Worm (Caenorhabditis elegans) whole organism, L1 larva: ENCODE measurements around the gene C06A1.6.

Experiments used
- C04F5.9 ChIP-seq: sonication (generic microtip); optimal IDR thresholded peaks from 2 replicates; lab custom pipeline; 2016; ENCODE audit warnings: missing genetic modification characterization, missing compliant biosample characterization
- C16A3.4 ChIP-seq: fragments of 150-350 bp; optimal IDR thresholded peaks from 2 replicates; lab custom pipeline; 2014; ENCODE audit warnings: missing biosample characterization, missing genetic modification characterization
- C34B4.2 ChIP-seq: sonication (generic microtip); optimal IDR thresholded peaks from 2 replicates; lab custom pipeline; 2017; ENCODE audit warnings: mild to moderate bottlenecking, missing genetic modification characterization, missing compliant biosample characterization
- Y116A8C.19 ChIP-seq: sonication (generic microtip); optimal IDR thresholded peaks from 2 replicates; lab custom pipeline; 2016; ENCODE audit warnings: missing compliant biosample characterization, missing genetic modification characterization, borderline replicate concordance
- aha-1 ChIP-seq: fragments of 150-350 bp; optimal IDR thresholded peaks from 2 replicates; lab custom pipeline; 2014; ENCODE audit warnings: missing biosample characterization, missing genetic modification characterization
- alr-1 ChIP-seq: fragments of 200-800 bp; sonication (Bioruptor generic); optimal IDR thresholded peaks from 2 replicates; lab custom pipeline; 2018; ENCODE audit warnings: borderline replicate concordance, mild to moderate bottlenecking, missing genetic modification characterization, missing compliant biosample characterization
- aly-2 ChIP-seq: fragments of 150-350 bp; optimal IDR thresholded peaks from 2 replicates; lab custom pipeline; 2014; ENCODE audit warnings: missing biosample characterization, missing genetic modification characterization
- ama-1 ChIP-seq: fragments of 150-350 bp; optimal IDR thresholded peaks from 2 replicates; lab custom pipeline; 2014
- ceh-82 ChIP-seq, 3 experiments: fragments of 150-350 bp in 1 of 3; sonication (generic microtip) in 2 of 3; optimal IDR thresholded peaks; 2 replicates each; lab custom pipeline; 2014 to 2017; ENCODE audit warnings: missing biosample characterization in 3 of 3, missing genetic modification characterization in 3 of 3
- dpl-1 ChIP-seq, 3 experiments: fragments of 150-350 bp in 2 of 3; sonication (generic microtip) in 1 of 3; optimal IDR thresholded peaks; 2 replicates each; lab custom pipeline; 2014 to 2017; ENCODE audit warnings: missing biosample characterization in 3 of 3, missing genetic modification characterization in 3 of 3, missing genetic modification reagents in 3 of 3
- dsc-1 ChIP-seq: sonication (generic microtip); optimal IDR thresholded peaks from 2 replicates; lab custom pipeline; 2016; ENCODE audit warnings: mild to moderate bottlenecking, missing genetic modification characterization, missing compliant biosample characterization
- efl-1 ChIP-seq, 4 experiments: fragments of 150-350 bp; optimal IDR thresholded peaks in 3 of 4; peaks in 1 of 4; 1 replicate in 1 of 4; 2 replicates in 3 of 4; lab custom pipeline; 2014; ENCODE audit warnings: missing biosample characterization in 2 of 4, missing genetic modification characterization in 2 of 4, missing genetic modification reagents in 2 of 4
- egl-13 ChIP-seq: sonication (generic microtip); optimal IDR thresholded peaks from 2 replicates; lab custom pipeline; 2016; ENCODE audit warnings: missing genotype, missing genetic modification reagents, missing genetic modification characterization, missing compliant biosample characterization
- egl-27 ChIP-seq, 2 experiments: fragments of 150-350 bp in 1 of 2; sonication (generic microtip); optimal IDR thresholded peaks; 3 replicates each; lab custom pipeline; 2017 to 2018; ENCODE audit warnings: missing biosample characterization in 2 of 2, missing genetic modification characterization in 2 of 2, missing genetic modification reagents in 2 of 2
- elt-2 ChIP-seq: sonication (generic microtip); optimal IDR thresholded peaks from 2 replicates; lab custom pipeline; 2016; ENCODE audit warnings: missing genetic modification characterization, mild to moderate bottlenecking, inconsistent platforms, missing compliant biosample characterization, missing genetic modification reagents
- elt-3 ChIP-seq, 6 experiments: fragments of 150-350 bp in 1 of 6; sonication (generic microtip); optimal IDR thresholded peaks; 2 replicates each; lab custom pipeline; 2017 to 2018; ENCODE audit warnings: missing biosample characterization in 6 of 6, missing genetic modification characterization in 6 of 6, inconsistent platforms in 1 of 6
- ets-5 ChIP-seq: fragments of 200-800 bp; sonication (Bioruptor generic); IDR thresholded peaks from 2 replicates; pipeline ENCODE4 v1.3.6; 2022; ENCODE audit warnings: missing genetic modification characterization, missing compliant biosample characterization
- fkh-10 ChIP-seq: sonication (generic microtip); optimal IDR thresholded peaks from 2 replicates; lab custom pipeline; 2017; ENCODE audit warnings: missing biosample characterization, missing genetic modification reagents, missing genetic modification characterization
- fkh-4 ChIP-seq: sonication (generic microtip); optimal IDR thresholded peaks from 2 replicates; lab custom pipeline; 2016; ENCODE audit warnings: missing compliant biosample characterization, missing genetic modification characterization, borderline replicate concordance
- fkh-8 ChIP-seq: sonication (generic microtip); optimal IDR thresholded peaks from 2 replicates; lab custom pipeline; 2016; ENCODE audit warnings: mild to moderate bottlenecking, missing genetic modification characterization, missing compliant biosample characterization
- fos-1 ChIP-seq: fragments of 150-350 bp; optimal IDR thresholded peaks from 2 replicates; lab custom pipeline; 2014; ENCODE audit warnings: missing biosample characterization, missing genetic modification characterization
- grh-1 ChIP-seq: fragments of 200-800 bp; sonication (Bioruptor generic); IDR thresholded peaks from 2 replicates; pipeline ENCODE4 v1.3.6; 2022; ENCODE audit warnings: missing genetic modification reagents, missing genetic modification characterization, missing compliant biosample characterization
- hlh-17 ChIP-seq: fragments of 200-800 bp; sonication (Bioruptor generic); optimal IDR thresholded peaks from 2 replicates; lab custom pipeline; 2018; ENCODE audit warnings: missing genetic modification characterization, mild to moderate bottlenecking, missing compliant biosample characterization, moderate library complexity, borderline replicate concordance
- hlh-4 ChIP-seq: sonication (generic microtip); optimal IDR thresholded peaks from 2 replicates; lab custom pipeline; 2016; ENCODE audit warnings: mild to moderate bottlenecking, missing genetic modification characterization, missing compliant biosample characterization
- hpl-2 ChIP-seq: fragments of 150-350 bp; optimal IDR thresholded peaks from 2 replicates; lab custom pipeline; 2014; ENCODE audit warnings: missing biosample characterization, missing genetic modification reagents, missing genetic modification characterization
- irx-1 ChIP-seq: sonication (generic microtip); optimal IDR thresholded peaks from 2 replicates; lab custom pipeline; 2016; ENCODE audit warnings: missing genetic modification characterization, missing compliant biosample characterization
- lin-13 ChIP-seq: fragments of 150-350 bp; optimal IDR thresholded peaks from 2 replicates; lab custom pipeline; 2014; ENCODE audit warnings: missing biosample characterization, missing genetic modification reagents, missing genetic modification characterization
- lin-14 ChIP-seq: fragments of 200-800 bp; sonication (Bioruptor generic); optimal IDR thresholded peaks from 2 replicates; lab custom pipeline; 2018; ENCODE audit warnings: mild to moderate bottlenecking, missing genetic modification characterization, moderate library complexity, missing compliant biosample characterization
- lin-15B ChIP-seq: fragments of 150-350 bp; sonication (generic microtip); optimal IDR thresholded peaks from 3 replicates; lab custom pipeline; 2014; ENCODE audit warnings: missing biosample characterization, missing genetic modification characterization
- lin-35 ChIP-seq, 2 experiments: fragments of 150-350 bp; optimal IDR thresholded peaks; 2 replicates each; lab custom pipeline; 2014; ENCODE audit warnings: missing biosample characterization in 2 of 2, missing genetic modification characterization in 2 of 2, missing genetic modification reagents in 2 of 2
- lin-39 ChIP-seq: fragments of 150-350 bp; optimal IDR thresholded peaks from 2 replicates; lab custom pipeline; 2014; ENCODE audit warnings: missing biosample characterization, missing genetic modification reagents, missing genetic modification characterization
- mef-2 ChIP-seq: fragments of 150-350 bp; optimal IDR thresholded peaks from 2 replicates; lab custom pipeline; 2014; ENCODE audit warnings: missing biosample characterization, missing genetic modification characterization
- mep-1 ChIP-seq: fragments of 150-350 bp; optimal IDR thresholded peaks from 2 replicates; lab custom pipeline; 2014; ENCODE audit warnings: missing biosample characterization, missing genetic modification characterization
- nhr-28 ChIP-seq: fragments of 150-350 bp; optimal IDR thresholded peaks from 2 replicates; lab custom pipeline; 2014; ENCODE audit warnings: missing biosample characterization, missing genetic modification characterization
- nhr-76 ChIP-seq: sonication (generic microtip); optimal IDR thresholded peaks from 2 replicates; lab custom pipeline; 2017; ENCODE audit warnings: missing biosample characterization, missing genetic modification characterization
- nhr-84 ChIP-seq: sonication (generic microtip); optimal IDR thresholded peaks from 2 replicates; lab custom pipeline; 2017; ENCODE audit warnings: missing biosample characterization, missing genetic modification characterization
- pag-3 ChIP-seq: sonication (generic microtip); optimal IDR thresholded peaks from 2 replicates; lab custom pipeline; 2017; ENCODE audit warnings: missing genetic modification characterization, mild to moderate bottlenecking, missing compliant biosample characterization, antibody characterized with exemption, borderline replicate concordance; ENCODE audit not compliant: insufficient read depth
- pax-3 ChIP-seq: fragments of 200-800 bp; sonication (Bioruptor generic); optimal IDR thresholded peaks from 2 replicates; lab custom pipeline; 2018; ENCODE audit warnings: mild to moderate bottlenecking, missing genetic modification characterization, moderate library complexity, missing compliant biosample characterization
- skn-1 ChIP-seq: fragments of 150-350 bp; optimal IDR thresholded peaks from 2 replicates; lab custom pipeline; 2014; ENCODE audit warnings: missing biosample characterization, missing genetic modification characterization
- snpc-4 ChIP-seq: fragments of 150-350 bp; optimal IDR thresholded peaks from 2 replicates; lab custom pipeline; 2014; ENCODE audit warnings: missing biosample characterization, missing genetic modification characterization
- snu-23 ChIP-seq: sonication (generic microtip); optimal IDR thresholded peaks from 2 replicates; lab custom pipeline; 2016; ENCODE audit warnings: missing genetic modification characterization, missing compliant biosample characterization
- sox-4 ChIP-seq: sonication (generic microtip); optimal IDR thresholded peaks from 2 replicates; lab custom pipeline; 2016; ENCODE audit warnings: missing genetic modification characterization, missing compliant biosample characterization
- sup-37 ChIP-seq: fragments of 200-800 bp; sonication (Bioruptor generic); optimal IDR thresholded peaks from 2 replicates; lab custom pipeline; 2018; ENCODE audit warnings: mild to moderate bottlenecking, missing genetic modification characterization, missing compliant biosample characterization
- swsn-7 ChIP-seq: sonication (generic microtip); optimal IDR thresholded peaks from 2 replicates; lab custom pipeline; 2016; ENCODE audit warnings: missing genetic modification characterization, missing compliant biosample characterization
- tbx-2 ChIP-seq: sonication (generic microtip); optimal IDR thresholded peaks from 2 replicates; lab custom pipeline; 2016; ENCODE audit warnings: missing genetic modification characterization, missing compliant biosample characterization
- unc-130 ChIP-seq: fragments of 150-350 bp; optimal IDR thresholded peaks from 2 replicates; lab custom pipeline; 2017; ENCODE audit warnings: missing biosample characterization, missing genetic modification characterization, inconsistent platforms
- unc-30 ChIP-seq: sonication (generic microtip); optimal IDR thresholded peaks from 2 replicates; lab custom pipeline; 2017; ENCODE audit warnings: missing biosample characterization, missing genetic modification characterization
- unc-86 ChIP-seq: sonication (generic microtip); optimal IDR thresholded peaks from 2 replicates; lab custom pipeline; 2016; ENCODE audit warnings: missing genetic modification characterization, missing compliant biosample characterization
- xbp-1 ChIP-seq: sonication (generic microtip); optimal IDR thresholded peaks from 2 replicates; lab custom pipeline; 2016; ENCODE audit warnings: missing genetic modification characterization, missing compliant biosample characterization
- zag-1 ChIP-seq: fragments of 150-350 bp; optimal IDR thresholded peaks from 2 replicates; lab custom pipeline; 2014; ENCODE audit warnings: missing biosample characterization, missing genetic modification characterization
- ztf-4 ChIP-seq: fragments of 150-350 bp; optimal IDR thresholded peaks from 2 replicates; lab custom pipeline; 2014; ENCODE audit warnings: missing biosample characterization, missing genetic modification characterization

Gene C06A1.6

DNA sequence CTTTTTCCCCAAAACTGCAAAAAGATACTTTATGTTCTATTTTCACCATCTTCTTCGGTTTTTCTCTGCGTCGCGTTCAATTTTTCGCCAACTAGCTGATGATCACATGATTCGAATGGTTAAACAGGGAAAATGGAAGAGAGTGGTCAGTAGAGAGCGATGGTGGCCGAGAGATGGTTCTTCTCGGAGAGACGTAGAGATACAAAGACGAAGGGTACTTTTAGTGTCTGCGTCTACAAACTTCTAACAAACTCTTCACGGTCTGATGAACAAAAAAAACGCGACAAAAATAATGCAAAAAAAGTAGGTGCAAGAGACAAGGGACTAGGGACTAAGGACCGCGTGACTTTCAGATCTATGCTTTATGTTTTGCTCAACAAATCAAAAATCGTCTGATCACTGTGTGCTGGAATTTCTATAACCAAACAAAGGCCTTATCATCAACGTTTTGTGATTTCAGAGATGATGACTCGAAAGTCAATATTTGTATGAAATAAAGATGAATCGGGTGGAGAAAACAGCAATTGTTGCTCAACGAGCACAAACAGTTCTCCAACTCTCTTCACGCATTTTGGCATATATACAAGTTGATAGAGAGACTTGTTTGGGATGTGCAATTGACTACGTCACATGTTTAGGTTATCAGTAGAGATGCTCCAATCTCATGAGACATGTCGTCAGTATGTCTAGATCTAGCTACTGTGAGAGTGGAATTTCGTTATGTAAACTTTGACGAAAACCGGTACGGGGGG is 12.3 kb downstream of the C06A1.6 start:
- TF ChIP-seq fkh-4 (tag; lab: Kevin White, UChicago) (no peak), egl-27 (tag; optimal IDR thresholded peaks at IDR 0.05; lab: Kevin White, UChicago) (peak; percentile 75 to 94), snpc-4 (tag; lab: Kevin White, UChicago) (peak; percentile 77), skn-1 (tag; lab: Kevin White, UChicago) (peak; percentile 96), fos-1 (tag; lab: Kevin White, UChicago) (peak; percentile 91), alr-1 (tag; lab: Kevin White, UChicago) (no peak), dsc-1 (peak; percentile 84), hlh-4 (no peak), mep-1 (tag; lab: Kevin White, UChicago) (peak; percentile 99), nhr-84 (no peak), tbx-2 (peak; percentile 98), Y116A8C.19 (tag; lab: Kevin White, UChicago) (no peak), lin-35 (GFP tag; optimal IDR thresholded peaks at IDR 0.05; lab: Kevin White, UChicago) (peak; percentile 82 to 89), fkh-10 (GFP tag; lab: Kevin White, UChicago) (peak; percentile 81), unc-130 (peak; percentile 95), unc-30 (tag; lab: Kevin White, UChicago) (no peak), fkh-8 (tag; lab: Kevin White, UChicago) (peak; percentile 95), xbp-1 (tag; lab: Kevin White, UChicago) (peak; percentile 90), pag-3 (no peak), irx-1 (tag; lab: Kevin White, UChicago) (peak; percentile 91), C34B4.2 (tag; lab: Kevin White, UChicago) (no peak), sup-37 (peak; percentile 55), elt-3 (tag; optimal IDR thresholded peaks at IDR 0.05; lab: Kevin White, UChicago) (peak in 3 of 6 experiments; percentile 26 to 97 (median 96)), nhr-28 (tag; lab: Kevin White, UChicago) (peak; percentile 45), lin-14 (peak; percentile 99), egl-13 (peak; percentile 81), hlh-17 (GFP tag; lab: Kevin White, UChicago) (no peak), dpl-1 (GFP tag; optimal IDR thresholded peaks at IDR 0.05; lab: Kevin White, UChicago) (peak; percentile 67 to 75 (median 72)), C04F5.9 (tag; lab: Kevin White, UChicago) (peak; percentile 82), unc-86 (tag; lab: Kevin White, UChicago) (peak; percentile 96), lin-39 (tag; lab: Kevin White, UChicago) (peak; percentile 85), ztf-4 (tag; lab: Kevin White, UChicago) (peak; percentile 95), snu-23 (GFP tag; lab: Kevin White, UChicago) (peak; percentile 97), lin-15B (tag; lab: Kevin White, UChicago) (no peak), aha-1 (peak; percentile 87), pax-3 (tag; lab: Kevin White, UChicago) (peak; percentile 88), ets-5 (no peak), aly-2 (tag; lab: Kevin White, UChicago) (peak; percentile 97), ceh-82 (tag; optimal IDR thresholded peaks at IDR 0.05; lab: Kevin White, UChicago) (peak; percentile 81 to 88 (median 87)), lin-13 (GFP tag; lab: Kevin White, UChicago) (peak; percentile 95), swsn-7 (peak; percentile 96), mef-2 (tag; lab: Kevin White, UChicago) (peak; percentile 94), hpl-2 (GFP tag; lab: Kevin White, UChicago) (peak; percentile 93), elt-2 (tag; lab: Kevin White, UChicago) (peak; percentile 62), C16A3.4 (peak; percentile 87), grh-1 (GFP tag; lab: Robert Waterston, UW) (peak; percentile 93), sox-4 (tag; lab: Kevin White, UChicago) (peak; percentile 72), efl-1 (optimal IDR thresholded peaks at IDR 0.05; lab: Kevin White, UChicago) (peak; percentile 87 to 91), efl-1 (GFP tag; optimal IDR thresholded peaks at IDR 0.05 in 1 of 2; lab: Kevin White, UChicago) (peak; percentile 60 to 97), zag-1 (tag; lab: Kevin White, UChicago) (peak; percentile 63), nhr-76 (tag; lab: Kevin White, UChicago) (no peak), ama-1 (lab: Kevin White, UChicago) (peak; percentile 97)
